Fruit fly (Drosophila melanogaster) whole organism, prepupa: ENCODE measurements around the gene Orc5.

Experiments
- Blimp-1 ChIP-seq: fragments of 200-800 bp; sonication (Bioruptor generic); optimal IDR thresholded peaks from 3 replicates; lab custom pipeline; 2017; ENCODE audit warnings: missing biosample characterization, missing genetic modification characterization, mild to moderate bottlenecking, moderate library complexity, missing genetic modification reagents
- CG10631 ChIP-seq: fragments of 200-800 bp; sonication (Bioruptor generic); optimal IDR thresholded peaks from 2 replicates; lab custom pipeline; 2016; ENCODE audit warnings: missing biosample characterization, missing genetic modification characterization
- CG10669 ChIP-seq: fragments of 200-800 bp; sonication (Bioruptor generic); optimal IDR thresholded peaks from 3 replicates; lab custom pipeline; 2018; ENCODE audit warnings: missing biosample characterization, mild to moderate bottlenecking, missing genetic modification characterization, moderate library complexity
- CG11294 ChIP-seq: fragments of 200-800 bp; sonication (Bioruptor generic); IDR thresholded peaks from 2 replicates; pipeline ENCODE4 v1.3.6; 2022; ENCODE audit warnings: missing biosample characterization, missing genetic modification characterization
- CG11902 ChIP-seq: fragments of 200-800 bp; sonication (Bioruptor generic); optimal IDR thresholded peaks from 3 replicates; lab custom pipeline; 2016; ENCODE audit warnings: missing biosample characterization, missing genetic modification characterization
- CG15336 ChIP-seq: fragments of 200-800 bp; sonication (Bioruptor generic); IDR thresholded peaks from 2 replicates; pipeline ENCODE4 v1.3.6; 2022; ENCODE audit warnings: missing biosample characterization, missing genetic modification characterization
- CG1621 ChIP-seq: fragments of 200-800 bp; sonication (Bioruptor generic); optimal IDR thresholded peaks from 3 replicates; lab custom pipeline; 2018; ENCODE audit warnings: missing biosample characterization, mild to moderate bottlenecking, missing genetic modification characterization
- CG16779 ChIP-seq: fragments of 200-800 bp; sonication (Bioruptor generic); optimal IDR thresholded peaks from 3 replicates; lab custom pipeline; 2017; ENCODE audit warnings: missing biosample characterization, mild to moderate bottlenecking, missing genetic modification characterization
- CG3032 ChIP-seq: fragments of 200-800 bp; optimal IDR thresholded peaks from 2 replicates; lab custom pipeline; 2019; ENCODE audit warnings: missing biosample characterization, mild to moderate bottlenecking, missing genetic modification characterization, moderate library complexity
- CG31627 ChIP-seq: fragments of 200-800 bp; sonication (Bioruptor generic); optimal IDR thresholded peaks from 3 replicates; lab custom pipeline; 2016; ENCODE audit warnings: missing biosample characterization, missing genetic modification characterization
- CG34406 ChIP-seq: fragments of 200-800 bp; sonication (Bioruptor generic); optimal IDR thresholded peaks from 3 replicates; lab custom pipeline; 2016; ENCODE audit warnings: missing biosample characterization, missing genetic modification characterization
- CG4318 ChIP-seq: fragments of 200-800 bp; sonication (Bioruptor generic); optimal IDR thresholded peaks from 3 replicates; lab custom pipeline; 2017; ENCODE audit warnings: missing biosample characterization, mild to moderate bottlenecking, missing genetic modification characterization
- CG6276 ChIP-seq: fragments of 200-800 bp; sonication (Bioruptor generic); optimal IDR thresholded peaks from 2 replicates; lab custom pipeline; 2017; ENCODE audit warnings: missing biosample characterization, mild to moderate bottlenecking, missing genetic modification characterization
- CG6792 ChIP-seq: fragments of 200-800 bp; sonication (Bioruptor generic); optimal IDR thresholded peaks from 3 replicates; lab custom pipeline; 2016; ENCODE audit warnings: missing biosample characterization, missing genetic modification characterization
- CG6808 ChIP-seq: fragments of 200-800 bp; sonication (Bioruptor generic); optimal IDR thresholded peaks from 3 replicates; lab custom pipeline; 2017; ENCODE audit warnings: missing biosample characterization, missing genetic modification characterization, mild to moderate bottlenecking, moderate library complexity, missing genetic modification reagents
- CG6854 ChIP-seq: fragments of 200-800 bp; sonication (Bioruptor generic); optimal IDR thresholded peaks from 2 replicates; lab custom pipeline; 2017; ENCODE audit warnings: missing biosample characterization, mild to moderate bottlenecking, missing genetic modification characterization
- CG7368 ChIP-seq: fragments of 200-800 bp; sonication (Bioruptor generic); optimal IDR thresholded peaks from 3 replicates; lab custom pipeline; 2016; ENCODE audit warnings: missing biosample characterization, missing genetic modification characterization
- CG8119 ChIP-seq: fragments of 200-800 bp; sonication (Bioruptor generic); IDR thresholded peaks from 3 replicates; pipeline ENCODE4 v1.3.6; 2022; ENCODE audit warnings: missing biosample characterization, missing genetic modification characterization
- CG8319 ChIP-seq: fragments of 200-800 bp; sonication (Bioruptor generic); optimal IDR thresholded peaks from 3 replicates; lab custom pipeline; 2016; ENCODE audit warnings: missing biosample characterization, missing genetic modification characterization
- CG8632 ChIP-seq: fragments of 200-800 bp; sonication (Bioruptor generic); optimal IDR thresholded peaks from 3 replicates; lab custom pipeline; 2016; ENCODE audit warnings: missing biosample characterization, missing genetic modification characterization
- CG9139 ChIP-seq: fragments of 200-800 bp; sonication (Bioruptor generic); optimal IDR thresholded peaks from 3 replicates; lab custom pipeline; 2017; ENCODE audit warnings: missing biosample characterization, mild to moderate bottlenecking, missing genetic modification characterization
- Eip75B ChIP-seq: fragments of 200-800 bp; sonication (Bioruptor generic); optimal IDR thresholded peaks from 3 replicates; lab custom pipeline; 2016; ENCODE audit warnings: missing biosample characterization, missing genetic modification characterization
- Eip78C ChIP-seq: fragments of 200-800 bp; sonication (Bioruptor generic); peaks from one replicate; lab custom pipeline; 2016; ENCODE audit warnings: missing biosample characterization, missing genetic modification characterization
- Ets21C ChIP-seq: fragments of 200-800 bp; sonication (Bioruptor generic); optimal IDR thresholded peaks from 3 replicates; lab custom pipeline; 2016; ENCODE audit warnings: missing biosample characterization, missing genetic modification characterization
- Ets96B ChIP-seq: fragments of 200-800 bp; optimal IDR thresholded peaks from 2 replicates; lab custom pipeline; 2019; ENCODE audit warnings: missing biosample characterization, mild to moderate bottlenecking, missing genetic modification characterization, moderate library complexity
- Gug ChIP-seq: fragments of 200-800 bp; sonication (Bioruptor generic); IDR thresholded peaks from 2 replicates; pipeline ENCODE4 v1.3.6; 2022; ENCODE audit warnings: missing biosample characterization, missing genetic modification characterization
- Hr38 ChIP-seq: sonication (Bioruptor generic); optimal IDR thresholded peaks from 2 replicates; lab custom pipeline; 2016; ENCODE audit warnings: missing biosample characterization, missing genetic modification characterization
- Hr39 ChIP-seq: fragments of 200-800 bp; sonication (Bioruptor generic); optimal IDR thresholded peaks from 2 replicates; lab custom pipeline; 2016; ENCODE audit warnings: missing biosample characterization, missing genetic modification characterization
- Hr4 ChIP-seq: fragments of 200-800 bp; sonication (Bioruptor generic); optimal IDR thresholded peaks from 3 replicates; lab custom pipeline; 2016; ENCODE audit warnings: missing biosample characterization, missing genetic modification characterization
- Met ChIP-seq: fragments of 200-800 bp; sonication (Bioruptor generic); optimal IDR thresholded peaks from 3 replicates; lab custom pipeline; 2016; ENCODE audit warnings: missing biosample characterization, missing genetic modification characterization
- Smox ChIP-seq: fragments of 200-800 bp; sonication (Bioruptor generic); optimal IDR thresholded peaks from 3 replicates; lab custom pipeline; 2016; ENCODE audit warnings: missing biosample characterization, missing genetic modification characterization
- Sox102F ChIP-seq: fragments of 200-800 bp; sonication (Bioruptor generic); optimal IDR thresholded peaks from 2 replicates; lab custom pipeline; 2016; ENCODE audit warnings: missing biosample characterization, mild to moderate bottlenecking, missing genetic modification characterization
- Sox14 ChIP-seq: fragments of 200-800 bp; sonication (Bioruptor generic); optimal IDR thresholded peaks from 3 replicates; lab custom pipeline; 2016; ENCODE audit warnings: missing biosample characterization, missing genetic modification characterization
- Sox15 ChIP-seq: fragments of 200-800 bp; sonication (Bioruptor generic); optimal IDR thresholded peaks from 3 replicates; lab custom pipeline; 2016; ENCODE audit warnings: missing biosample characterization, missing genetic modification characterization
- achi ChIP-seq: fragments of 200-800 bp; sonication (Bioruptor generic); optimal IDR thresholded peaks from 3 replicates; lab custom pipeline; 2016; ENCODE audit warnings: missing biosample characterization, missing genetic modification characterization
- dac ChIP-seq: fragments of 200-800 bp; sonication (Bioruptor generic); optimal IDR thresholded peaks from 2 replicates; lab custom pipeline; 2017; ENCODE audit warnings: missing biosample characterization, mild to moderate bottlenecking, missing genetic modification characterization
- eg ChIP-seq: fragments of 200-800 bp; sonication (Bioruptor generic); IDR thresholded peaks from 3 replicates; pipeline ENCODE4 v1.3.6; 2022; ENCODE audit warnings: missing biosample characterization, missing genetic modification characterization
- esn ChIP-seq: fragments of 200-800 bp; sonication (Bioruptor generic); optimal IDR thresholded peaks from 2 replicates; lab custom pipeline; 2016; ENCODE audit warnings: missing biosample characterization, mild to moderate bottlenecking, missing genetic modification characterization, moderate library complexity
- fd59A ChIP-seq: fragments of 200-800 bp; sonication (Bioruptor generic); optimal IDR thresholded peaks from 2 replicates; lab custom pipeline; 2017; ENCODE audit warnings: missing biosample characterization, mild to moderate bottlenecking, missing genetic modification characterization, missing genetic modification reagents
- fkh ChIP-seq: fragments of 200-800 bp; sonication (Bioruptor generic); optimal IDR thresholded peaks from 3 replicates; lab custom pipeline; 2017; ENCODE audit warnings: missing biosample characterization, mild to moderate bottlenecking, missing genetic modification characterization, moderate library complexity
- lz ChIP-seq: fragments of 200-800 bp; sonication (Bioruptor generic); optimal IDR thresholded peaks from 3 replicates; lab custom pipeline; 2016; ENCODE audit warnings: missing biosample characterization, missing genetic modification characterization
- net ChIP-seq: fragments of 200-800 bp; sonication (Bioruptor generic); optimal IDR thresholded peaks from 3 replicates; lab custom pipeline; 2016; ENCODE audit warnings: missing biosample characterization, missing genetic modification characterization
- pdm3 ChIP-seq: fragments of 200-800 bp; sonication (Bioruptor generic); optimal IDR thresholded peaks from 3 replicates; lab custom pipeline; 2016; ENCODE audit warnings: missing biosample characterization, missing genetic modification characterization
- salr ChIP-seq, 2 experiments: fragments of 200-800 bp; sonication (Bioruptor generic); optimal IDR thresholded peaks; 3 replicates each; lab custom pipeline; 2016 to 2018; ENCODE audit warnings: missing biosample characterization in 2 of 2, missing genetic modification characterization in 2 of 2, mild to moderate bottlenecking in 1 of 2
- spab ChIP-seq: fragments of 200-800 bp; sonication (Bioruptor generic); optimal IDR thresholded peaks from 2 replicates; lab custom pipeline; 2017; ENCODE audit warnings: missing biosample characterization, mild to moderate bottlenecking, missing genetic modification characterization, missing genetic modification reagents
- ss ChIP-seq, 2 experiments: fragments of 200-800 bp; sonication (Bioruptor generic); optimal IDR thresholded peaks; 2 replicates in 1 of 2; 3 replicates in 1 of 2; lab custom pipeline; 2017 to 2018; ENCODE audit warnings: mild to moderate bottlenecking in 2 of 2, missing biosample characterization in 2 of 2, missing genetic modification characterization in 2 of 2, moderate library complexity in 1 of 2
- svp ChIP-seq: fragments of 200-800 bp; sonication (Bioruptor generic); peaks from one replicate; lab custom pipeline; 2016; ENCODE audit warnings: missing biosample characterization, missing genetic modification characterization
- topi ChIP-seq: fragments of 200-800 bp; sonication (Bioruptor generic); optimal IDR thresholded peaks from 3 replicates; lab custom pipeline; 2016; ENCODE audit warnings: missing biosample characterization, missing genetic modification characterization
- vri ChIP-seq: fragments of 200-800 bp; sonication (Bioruptor generic); optimal IDR thresholded peaks from 3 replicates; lab custom pipeline; 2016; ENCODE audit warnings: missing biosample characterization, mild to moderate bottlenecking, missing genetic modification characterization

Orc5 gene

dm6 chr2L:13803805-13804560, 25.7 kb upstream of the Orc5 start (continued):
- peak; percentile 53 for TF ChIP-seq Eip78C
- TF ChIP-seq CG6792 (GFP tag; lab: Kevin White, UChicago), result no peak
- no peak for TF ChIP-seq CG34406 (GFP tag; lab: Kevin White, UChicago)
- no peak for TF ChIP-seq lz
- no peak for TF ChIP-seq CG15336 (GFP tag; lab: Robert Waterston, UW)
- TF ChIP-seq, all 60 proteins: peak for 10

dm6 chr2L:13804561-13805067, 25.0 kb upstream of the Orc5 start:
- TF ChIP-seq CG11902 (GFP tag; lab: Kevin White, UChicago), result no peak
- no peak for TF ChIP-seq topi
- TF ChIP-seq lz, result no peak
- TF ChIP-seq CG1621 (tag; lab: Kevin White, UChicago), result peak; percentile 71
- TF ChIP-seq Sox15 (GFP tag; lab: Kevin White, UChicago), result no peak
- TF ChIP-seq CG4318, result no peak
- no peak for TF ChIP-seq CG6276 (GFP tag; lab: Kevin White, UChicago)
- no peak for TF ChIP-seq CG11294 (GFP tag; lab: Robert Waterston, UW)
- TF ChIP-seq CG8119 (GFP tag; lab: Robert Waterston, UW), result no peak
- no peak for TF ChIP-seq salr (GFP tag; optimal IDR thresholded peaks at IDR 0.05; lab: Kevin White, UChicago)
- TF ChIP-seq esn, result peak; percentile 15
- no peak for TF ChIP-seq Hr4 (GFP tag; lab: Kevin White, UChicago)
- TF ChIP-seq CG31627, result no peak
- peak; percentile 80 for TF ChIP-seq svp
- no peak for TF ChIP-seq Smox (GFP tag; lab: Kevin White, UChicago)
- no peak for TF ChIP-seq Ets21C (GFP tag; lab: Kevin White, UChicago)
- no peak for TF ChIP-seq net (GFP tag; lab: Kevin White, UChicago)
- peak; percentile 13 for TF ChIP-seq CG10669 (GFP tag; lab: Kevin White, UChicago)
- TF ChIP-seq ss (GFP tag; optimal IDR thresholded peaks at IDR 0.05; lab: Kevin White, UChicago), result peak; percentile 44 to 75
- no peak for TF ChIP-seq Sox102F (GFP tag; lab: Kevin White, UChicago)
- TF ChIP-seq Eip78C, result peak; percentile 53
- no peak for TF ChIP-seq CG34406 (GFP tag; lab: Kevin White, UChicago)
- TF ChIP-seq Hr39 (GFP tag; lab: Kevin White, UChicago), result no peak
- no peak for TF ChIP-seq dac (GFP tag; lab: Kevin White, UChicago)
- TF ChIP-seq CG6808 (GFP tag; lab: Kevin White, UChicago), result peak; percentile 21
- TF ChIP-seq Blimp-1 (GFP tag; lab: Kevin White, UChicago), result no peak
- no peak for TF ChIP-seq Eip75B (GFP tag; lab: Kevin White, UChicago)
- no peak for TF ChIP-seq CG16779 (tag; lab: Kevin White, UChicago)
- no peak for TF ChIP-seq CG7368 (GFP tag; lab: Kevin White, UChicago)
- no peak for TF ChIP-seq CG10631
- peak; percentile 24 for TF ChIP-seq CG9139
- no peak for TF ChIP-seq fd59A (GFP tag; lab: Kevin White, UChicago)
- TF ChIP-seq spab, result no peak
- no peak for TF ChIP-seq Gug
- peak; percentile 42; the same call in 1 of the 3 replicates for TF ChIP-seq eg (GFP tag; lab: Robert Waterston, UW)
- no peak for TF ChIP-seq fkh (GFP tag; lab: Kevin White, UChicago)
- TF ChIP-seq vri (GFP tag; lab: Kevin White, UChicago), result peak; percentile 6
- no peak for TF ChIP-seq Ets96B (tag; lab: Kevin White, UChicago)
- TF ChIP-seq Sox14, result no peak
- TF ChIP-seq CG6854 (GFP tag; lab: Kevin White, UChicago), result no peak
- TF ChIP-seq CG3032 (tag; lab: Kevin White, UChicago), result no peak
- TF ChIP-seq achi (GFP tag; lab: Kevin White, UChicago), result peak; percentile 13
- TF ChIP-seq pdm3 (GFP tag; lab: Kevin White, UChicago), result no peak
- TF ChIP-seq Met (GFP tag; lab: Kevin White, UChicago), result no peak
- TF ChIP-seq CG8632 (GFP tag; lab: Kevin White, UChicago), result no peak
- TF ChIP-seq Hr38 (GFP tag; lab: Kevin White, UChicago), result no peak
- no peak for TF ChIP-seq CG8319 (GFP tag; lab: Kevin White, UChicago)
